Worm (Caenorhabditis elegans) whole organism, late embryonic: ENCODE measurements around the gene Y24F12A.1.

Experiments used
- F13H6.1 ChIP-seq: sonication (generic microtip); optimal IDR thresholded peaks from 2 replicates; lab custom pipeline; 2016; ENCODE audit warnings: missing genetic modification characterization, missing compliant biosample characterization
- lim-6 ChIP-seq: sonication (generic microtip); optimal IDR thresholded peaks from 2 replicates; lab custom pipeline; 2016; ENCODE audit warnings: missing genetic modification characterization, missing compliant biosample characterization
- nhr-232 ChIP-seq: sonication (generic microtip); optimal IDR thresholded peaks from 2 replicates; lab custom pipeline; 2016; ENCODE audit warnings: missing genetic modification characterization, missing compliant biosample characterization
- pax-1 ChIP-seq: fragments of 150-350 bp; optimal IDR thresholded peaks from 2 replicates; lab custom pipeline; 2014; ENCODE audit warnings: missing biosample characterization, missing genetic modification characterization
- pqm-1 ChIP-seq: sonication (generic microtip); optimal IDR thresholded peaks from 2 replicates; lab custom pipeline; 2016; ENCODE audit warnings: missing genetic modification characterization, missing compliant biosample characterization
- sox-2 ChIP-seq: fragments of 200-800 bp; sonication (Bioruptor generic); IDR thresholded peaks from 2 replicates; pipeline ENCODE4 v1.3.6; 2022; ENCODE audit warnings: missing genetic modification reagents, missing genetic modification characterization, missing compliant biosample characterization

DNA sequence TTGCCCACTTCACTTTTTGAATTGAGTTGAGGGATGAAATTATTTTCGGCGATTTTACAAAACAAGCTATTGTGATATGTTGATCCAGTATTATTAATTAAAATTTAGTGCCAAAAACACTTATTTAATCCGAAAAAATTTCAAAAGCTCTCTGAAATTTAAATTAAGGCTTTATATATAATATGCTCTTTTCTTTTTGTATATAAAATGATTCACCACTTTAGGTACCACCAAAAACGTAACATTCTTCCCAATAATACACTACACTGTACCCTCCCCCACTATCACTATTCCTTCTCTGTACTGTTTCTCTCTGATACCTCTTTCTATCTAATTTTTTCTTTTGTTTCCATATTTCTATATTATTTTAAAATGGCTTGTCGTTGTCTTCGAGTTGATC, 38.8 kb downstream of the Y24F12A.1 start, which contains the start of gene prx-2:
- TF ChIP-seq pax-1 (tag; lab: Kevin White, UChicago) (no peak), pqm-1 (tag; lab: Kevin White, UChicago) (no peak), sox-2 (GFP tag; lab: Robert Waterston, UW) (no peak), F13H6.1 (no peak), nhr-232 (tag; lab: Kevin White, UChicago) (no peak), lim-6 (tag; lab: Kevin White, UChicago) (no peak)
